Worm (Caenorhabditis elegans) whole organism, young adult: Measurements from ENCODE around the gene srh-15.

Experiments
- F52B5.7 ChIP-seq: sonication (generic microtip); optimal IDR thresholded peaks from 2 replicates; lab custom pipeline; 2016; ENCODE audit warnings: mild to moderate bottlenecking, missing genetic modification characterization, missing compliant biosample characterization
- F57A8.1 ChIP-seq: fragments of 200-800 bp; sonication (Bioruptor generic); optimal IDR thresholded peaks from 2 replicates; lab custom pipeline; 2018; ENCODE audit warnings: mild to moderate bottlenecking, missing genetic modification characterization, moderate library complexity, missing compliant biosample characterization
- Y79H2A.3 ChIP-seq: fragments of 200-800 bp; sonication (Bioruptor generic); conservative IDR thresholded peaks from 2 replicates; pipeline ENCODE4 v1.3.6; 2022; ENCODE audit warnings: missing genetic modification reagents, missing genetic modification characterization, missing compliant biosample characterization
- Y95B8A.8 ChIP-seq: fragments of 200-800 bp; sonication (Bioruptor generic); IDR thresholded peaks from 2 replicates; pipeline ENCODE4 v1.3.6; 2022; ENCODE audit warnings: missing genetic modification reagents, missing genetic modification characterization, missing compliant biosample characterization
- ama-1 ChIP-seq, 3 experiments: fragments of 150-350 bp in 1 of 3; sonication (generic microtip) in 2 of 3; optimal IDR thresholded peaks; 2 replicates each; lab custom pipeline; 2014 to 2018; ENCODE audit warnings: missing biosample characterization in 2 of 3, missing genetic modification characterization in 2 of 3, missing genetic modification reagents in 2 of 3
- ceh-58 ChIP-seq: fragments of 200-800 bp; sonication (Bioruptor generic); IDR thresholded peaks from 2 replicates; pipeline ENCODE4 v1.3.6; 2022; ENCODE audit warnings: missing genetic modification characterization, missing compliant biosample characterization
- dpl-1 ChIP-seq: fragments of 150-350 bp; optimal IDR thresholded peaks from 2 replicates; lab custom pipeline; 2014; ENCODE audit warnings: missing biosample characterization, missing genetic modification reagents, missing genetic modification characterization
- hmg-20 ChIP-seq: fragments of 200-800 bp; sonication (Bioruptor generic); IDR thresholded peaks from 2 replicates; pipeline ENCODE4 v1.3.6; 2022; ENCODE audit warnings: missing genetic modification reagents, missing genetic modification characterization, missing compliant biosample characterization
- lin-26 ChIP-seq: fragments of 200-800 bp; sonication (Bioruptor generic); IDR thresholded peaks from 2 replicates; pipeline ENCODE4 v1.3.6; 2022; ENCODE audit warnings: missing genetic modification reagents, missing genetic modification characterization, missing compliant biosample characterization
- unc-62 ChIP-seq: fragments of 150-350 bp; optimal IDR thresholded peaks from 2 replicates; lab custom pipeline; 2014; ENCODE audit warnings: missing biosample characterization, missing genetic modification reagents, missing genetic modification characterization

DNA sequence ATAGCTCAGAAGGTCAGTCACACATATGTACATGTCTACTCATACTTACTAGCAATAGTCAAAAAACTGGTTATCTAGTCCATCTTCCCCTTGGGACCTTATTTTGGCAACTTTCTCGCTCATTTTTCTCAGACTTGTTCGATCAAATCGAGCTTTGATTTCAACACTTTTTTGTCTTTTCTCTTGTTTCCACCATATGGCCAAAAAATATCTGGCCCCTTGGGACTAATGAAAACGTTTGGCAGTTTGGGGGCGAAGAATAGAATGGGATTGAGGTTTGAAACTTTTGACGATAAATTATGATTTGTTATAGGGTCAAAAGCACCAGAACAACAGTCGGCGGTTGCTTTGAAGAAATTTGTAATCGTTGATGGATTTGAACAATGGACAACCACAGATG lies 31.6 kb downstream of the srh-15 start:
- no peak for TF ChIP-seq ceh-58 (GFP tag; lab: Robert Waterston, UW)
- TF ChIP-seq Y79H2A.3 (GFP tag; lab: Robert Waterston, UW) = no peak
- no peak for TF ChIP-seq unc-62 (GFP tag; lab: Kevin White, UChicago)
- TF ChIP-seq ama-1 (optimal IDR thresholded peaks at IDR 0.05; lab: Kevin White, UChicago) = no peak
- no peak for TF ChIP-seq ama-1 (GFP tag; optimal IDR thresholded peaks at IDR 0.05; lab: Kevin White, UChicago)
- TF ChIP-seq Y95B8A.8 (GFP tag; lab: Robert Waterston, UW) = no peak
- no peak for TF ChIP-seq hmg-20 (GFP tag; lab: Robert Waterston, UW)
- no peak for TF ChIP-seq F57A8.1 (GFP tag; lab: Kevin White, UChicago)
- TF ChIP-seq F52B5.7 (tag; lab: Kevin White, UChicago) = no peak
- no peak for TF ChIP-seq dpl-1 (GFP tag; lab: Kevin White, UChicago)
- no peak for TF ChIP-seq lin-26 (GFP tag; lab: Robert Waterston, UW)
